Fruit fly (Drosophila melanogaster) whole organism, embryonic: ENCODE results near the gene Kdsr.

Source experiments
- CG10267 ChIP-seq: fragments of 200-800 bp; sonication (Bioruptor generic); optimal IDR thresholded peaks from 2 replicates; lab custom pipeline; 2018; ENCODE audit warnings: missing biosample characterization, mild to moderate bottlenecking, missing genetic modification characterization, moderate library complexity
- CG11456 ChIP-seq: fragments of 200-800 bp; sonication (Bioruptor generic); IDR thresholded peaks from 3 replicates; pipeline ENCODE4 v1.3.6; 2022; ENCODE audit warnings: missing biosample characterization, missing genetic modification characterization
- CG12391 ChIP-seq: fragments of 200-800 bp; sonication (Bioruptor generic); optimal IDR thresholded peaks from 3 replicates; lab custom pipeline; 2018; ENCODE audit warnings: missing biosample characterization, mild to moderate bottlenecking, missing genetic modification characterization, moderate library complexity
- CG13424 ChIP-seq: fragments of 200-800 bp; sonication (Bioruptor generic); optimal IDR thresholded peaks from 2 replicates; lab custom pipeline; 2019; ENCODE audit warnings: missing biosample characterization, mild to moderate bottlenecking, missing genetic modification characterization, moderate library complexity
- CG14710 ChIP-seq: fragments of 200-800 bp; sonication (Bioruptor generic); optimal IDR thresholded peaks from 3 replicates; lab custom pipeline; 2019; ENCODE audit warnings: missing biosample characterization, mild to moderate bottlenecking, missing genetic modification characterization, moderate library complexity
- CG1602 ChIP-seq: fragments of 200-800 bp; sonication (Bioruptor generic); optimal IDR thresholded peaks from 3 replicates; lab custom pipeline; 2016; ENCODE audit warnings: missing biosample characterization, missing genetic modification characterization
- CG1647 ChIP-seq: fragments of 200-800 bp; sonication (Bioruptor generic); optimal IDR thresholded peaks from 3 replicates; lab custom pipeline; 2016; ENCODE audit warnings: missing biosample characterization, missing genetic modification characterization
- CG17802 ChIP-seq: fragments of 200-800 bp; sonication (Bioruptor generic); optimal IDR thresholded peaks from 2 replicates; lab custom pipeline; 2018; ENCODE audit warnings: missing biosample characterization, mild to moderate bottlenecking, missing genetic modification characterization, moderate library complexity
- CG18764 ChIP-seq: fragments of 200-800 bp; sonication (Bioruptor generic); optimal IDR thresholded peaks from 3 replicates; lab custom pipeline; 2016; ENCODE audit warnings: missing biosample characterization, missing genetic modification characterization
- CG2116 ChIP-seq: fragments of 200-800 bp; sonication (Bioruptor generic); optimal IDR thresholded peaks from 3 replicates; lab custom pipeline; 2018; ENCODE audit warnings: missing biosample characterization, mild to moderate bottlenecking, missing genetic modification characterization
- CG2199 ChIP-seq: fragments of 200-800 bp; sonication (Bioruptor generic); IDR thresholded peaks from 3 replicates; pipeline ENCODE4 v1.3.6; 2022; ENCODE audit warnings: missing biosample characterization, missing genetic modification characterization
- CG32772 ChIP-seq: fragments of 200-800 bp; sonication (Bioruptor generic); IDR thresholded peaks from 2 replicates; pipeline ENCODE4 v1.3.6; 2022; ENCODE audit warnings: missing biosample characterization, missing genetic modification characterization
- CG34376 ChIP-seq: fragments of 200-800 bp; sonication (Bioruptor generic); optimal IDR thresholded peaks from 2 replicates; lab custom pipeline; 2018; ENCODE audit warnings: missing biosample characterization, mild to moderate bottlenecking, missing genetic modification characterization
- CG4730 ChIP-seq: fragments of 200-800 bp; sonication (Bioruptor generic); IDR thresholded peaks from 2 replicates; pipeline ENCODE4 v1.3.6; 2022; ENCODE audit warnings: missing biosample characterization, missing genetic modification characterization
- CG6272 ChIP-seq: fragments of 200-800 bp; sonication (Bioruptor generic); IDR thresholded peaks from 2 replicates; pipeline ENCODE4 v1.3.6; 2022; ENCODE audit warnings: missing biosample characterization, missing genetic modification characterization
- CG7839 ChIP-seq: fragments of 200-800 bp; sonication (Bioruptor generic); optimal IDR thresholded peaks from 3 replicates; lab custom pipeline; 2018; ENCODE audit warnings: missing biosample characterization, mild to moderate bottlenecking, missing genetic modification characterization, moderate library complexity
- CG8290 ChIP-seq, 3 experiments: fragments of 200-800 bp; sonication (Bioruptor generic); optimal IDR thresholded peaks; 2 replicates each; lab custom pipeline; 2016 to 2019; ENCODE audit warnings: missing biosample characterization in 3 of 3, missing genetic modification characterization in 3 of 3, mild to moderate bottlenecking in 2 of 3, moderate library complexity in 1 of 3
- CG8924 ChIP-seq: fragments of 200-800 bp; optimal IDR thresholded peaks from 3 replicates; lab custom pipeline; 2019; ENCODE audit warnings: missing biosample characterization, mild to moderate bottlenecking, missing genetic modification characterization, moderate library complexity
- CoRest ChIP-seq: fragments of 200-800 bp; sonication (Bioruptor generic); optimal IDR thresholded peaks from 3 replicates; lab custom pipeline; 2018; ENCODE audit warnings: missing biosample characterization, mild to moderate bottlenecking, missing genetic modification characterization, moderate library complexity
- D19A ChIP-seq: fragments of 200-800 bp; optimal IDR thresholded peaks from 3 replicates; lab custom pipeline; 2019; ENCODE audit warnings: missing biosample characterization, mild to moderate bottlenecking, missing genetic modification characterization, moderate library complexity
- Deaf1 ChIP-seq: fragments of 200-800 bp; optimal IDR thresholded peaks from 3 replicates; lab custom pipeline; 2019; ENCODE audit warnings: missing biosample characterization, mild to moderate bottlenecking, missing genetic modification characterization, moderate library complexity
- Ets97D ChIP-seq: fragments of 200-800 bp; sonication (Bioruptor generic); optimal IDR thresholded peaks from 3 replicates; lab custom pipeline; 2016; ENCODE audit warnings: missing biosample characterization, missing genetic modification characterization
- Kr ChIP-seq: fragments of 200-800 bp; sonication (Bioruptor generic); optimal IDR thresholded peaks from 2 replicates; lab custom pipeline; 2017; ENCODE audit warnings: missing biosample characterization, mild to moderate bottlenecking, missing genetic modification characterization
- Lim3 ChIP-seq: fragments of 200-800 bp; sonication (Bioruptor generic); IDR thresholded peaks from 2 replicates; pipeline ENCODE4 v1.3.6; 2022; ENCODE audit warnings: missing biosample characterization, missing genetic modification characterization
- Lpt ChIP-seq: fragments of >200 bp; optimal IDR thresholded peaks from 2 replicates; lab custom pipeline; 2018; ENCODE audit warnings: missing biosample characterization, missing genetic modification characterization
- NFAT ChIP-seq: fragments of 200-800 bp; sonication (Bioruptor generic); IDR thresholded peaks from 2 replicates; pipeline ENCODE4 v1.3.6; 2022; ENCODE audit warnings: missing biosample characterization, missing genetic modification characterization
- Neu2 ChIP-seq: fragments of 200-800 bp; sonication (Bioruptor generic); optimal IDR thresholded peaks from 3 replicates; lab custom pipeline; 2016; ENCODE audit warnings: missing biosample characterization, missing genetic modification characterization, borderline replicate concordance
- Nf-YB ChIP-seq: fragments of 200-800 bp; sonication (Bioruptor generic); optimal IDR thresholded peaks from 3 replicates; lab custom pipeline; 2019; ENCODE audit warnings: missing biosample characterization, mild to moderate bottlenecking, missing genetic modification characterization, moderate library complexity
- Sry-δ ChIP-seq: fragments of 200-800 bp; sonication (Bioruptor generic); optimal IDR thresholded peaks from 2 replicates; lab custom pipeline; 2016; ENCODE audit warnings: missing biosample characterization, missing genetic modification characterization
- Usf ChIP-seq: fragments of 200-800 bp; sonication (Bioruptor generic); optimal IDR thresholded peaks from 2 replicates; lab custom pipeline; 2017; ENCODE audit warnings: missing genotype, missing biosample characterization, missing genetic modification characterization
- crc ChIP-seq: fragments of 200-800 bp; sonication (Bioruptor generic); optimal IDR thresholded peaks from 2 replicates; lab custom pipeline; 2016; ENCODE audit warnings: missing biosample characterization, missing genetic modification characterization
- dati ChIP-seq: fragments of 200-800 bp; sonication (Bioruptor generic); IDR thresholded peaks from 2 replicates; pipeline ENCODE4 v1.3.6; 2022; ENCODE audit warnings: missing biosample characterization, missing genetic modification characterization
- dmrt99B ChIP-seq: fragments of 200-800 bp; sonication (Bioruptor generic); optimal IDR thresholded peaks from 2 replicates; lab custom pipeline; 2018; ENCODE audit warnings: missing biosample characterization, mild to moderate bottlenecking, missing genetic modification characterization, moderate library complexity
- emc ChIP-seq: fragments of 200-800 bp; sonication (Bioruptor generic); optimal IDR thresholded peaks from 2 replicates; lab custom pipeline; 2016; ENCODE audit warnings: missing biosample characterization, missing genetic modification characterization
- ems ChIP-seq: fragments of 200-800 bp; sonication (Bioruptor generic); optimal IDR thresholded peaks from 3 replicates; lab custom pipeline; 2016; ENCODE audit warnings: missing biosample characterization, missing genetic modification characterization
- eve ChIP-seq, 2 experiments: fragments of >200 bp; optimal IDR thresholded peaks; 2 replicates each; lab custom pipeline; 2017; ENCODE audit warnings: missing biosample characterization in 2 of 2, missing genetic modification characterization in 2 of 2
- ewg ChIP-seq: fragments of 200-800 bp; sonication (Bioruptor generic); optimal IDR thresholded peaks from 3 replicates; lab custom pipeline; 2017; ENCODE audit warnings: mild to moderate bottlenecking, missing biosample characterization, missing genetic modification reagents, missing genetic modification characterization
- gsb-n ChIP-seq: fragments of 200-800 bp; sonication (Bioruptor generic); optimal IDR thresholded peaks from 3 replicates; lab custom pipeline; 2018; ENCODE audit warnings: missing biosample characterization, mild to moderate bottlenecking, missing genetic modification characterization
- h ChIP-seq: fragments of >200 bp; optimal IDR thresholded peaks from 2 replicates; lab custom pipeline; 2017
- hb ChIP-seq: fragments of 200-800 bp; sonication (Bioruptor generic); IDR thresholded peaks from 3 replicates; pipeline ENCODE4 v1.3.6; 2022; ENCODE audit warnings: missing biosample characterization, missing genetic modification characterization; ENCODE audit not compliant: partially characterized antibody
- mld ChIP-seq: fragments of 200-800 bp; sonication (Bioruptor generic); IDR thresholded peaks from 3 replicates; pipeline ENCODE4 v1.3.6; 2022; ENCODE audit warnings: missing biosample characterization, missing genetic modification characterization; ENCODE audit not compliant: partially characterized antibody
- nmo ChIP-seq: fragments of 200-800 bp; sonication (Bioruptor generic); optimal IDR thresholded peaks from 2 replicates; lab custom pipeline; 2018; ENCODE audit warnings: missing biosample characterization, mild to moderate bottlenecking, missing genetic modification characterization, moderate library complexity
- org-1 ChIP-seq: fragments of 200-800 bp; sonication (Bioruptor generic); optimal IDR thresholded peaks from 2 replicates; lab custom pipeline; 2017; ENCODE audit warnings: missing biosample characterization, missing genetic modification characterization
- psq ChIP-seq: fragments of 200-800 bp; sonication (Bioruptor generic); optimal IDR thresholded peaks from 2 replicates; lab custom pipeline; 2017; ENCODE audit warnings: missing biosample characterization, missing genetic modification characterization
- ranshi ChIP-seq: fragments of 200-800 bp; sonication (Bioruptor generic); IDR thresholded peaks from 2 replicates; pipeline ENCODE4 v1.3.6; 2022; ENCODE audit warnings: missing biosample characterization, missing genetic modification characterization
- slp2 ChIP-seq: fragments of 200-800 bp; sonication (Bioruptor generic); optimal IDR thresholded peaks from 2 replicates; lab custom pipeline; 2016; ENCODE audit warnings: missing biosample characterization, missing genetic modification characterization
- sob ChIP-seq: fragments of 200-800 bp; sonication (Bioruptor generic); IDR thresholded peaks from 2 replicates; pipeline ENCODE4 v1.3.6; 2022; ENCODE audit warnings: missing biosample characterization, missing genetic modification characterization
- sug ChIP-seq: fragments of 200-800 bp; optimal IDR thresholded peaks from 2 replicates; lab custom pipeline; 2019; ENCODE audit warnings: missing biosample characterization, mild to moderate bottlenecking, missing genetic modification characterization, moderate library complexity
- ttk ChIP-seq: fragments of 200-800 bp; sonication (Bioruptor generic); IDR thresholded peaks from 2 replicates; pipeline ENCODE4 v2.1.2; 2022; ENCODE audit warnings: missing biosample characterization, missing genetic modification characterization
- z ChIP-seq: fragments of 200-800 bp; sonication (Bioruptor generic); IDR thresholded peaks from 3 replicates; pipeline ENCODE4 v1.3.6; 2022; ENCODE audit warnings: missing biosample characterization, missing genetic modification characterization

Gene Kdsr

dm6 chr3R:25245052-25245813 is 17.1 kb downstream of the Kdsr start, which contains the start of gene bam (continued):
- TF ChIP-seq CG17802 (tag; lab: Kevin White, UChicago) (no peak), Lim3 (GFP tag; lab: Robert Waterston, UW) (no peak), CG1647 (GFP tag; lab: Kevin White, UChicago) (no peak), CG10267 (tag; lab: Kevin White, UChicago) (peak; percentile 53), CG14710 (tag; lab: Kevin White, UChicago) (peak; percentile 45), ems (GFP tag; lab: Kevin White, UChicago) (no peak), sob (no peak), hb (GFP tag; lab: Robert Waterston, UW) (no peak), CG2116 (peak; percentile 36), CG34376 (no peak), CG2199 (GFP tag; lab: Robert Waterston, UW) (peak; percentile 59; the same call in 2 of the 3 replicates), Neu2 (no peak), CG8924 (tag; lab: Kevin White, UChicago) (peak; percentile 4), ttk (no peak), Kr (GFP tag; lab: Kevin White, UChicago) (no peak), h (no peak), z (GFP tag; lab: Robert Waterston, UW) (no peak), ranshi (GFP tag; lab: Robert Waterston, UW) (no peak), slp2 (GFP tag; lab: Kevin White, UChicago) (no peak), dati (GFP tag; lab: Robert Waterston, UW) (no peak), org-1 (GFP tag; lab: Kevin White, UChicago) (no peak), CG18764 (GFP tag; lab: Kevin White, UChicago) (no peak), Lpt (GFP tag; lab: Kevin White, UChicago) (no peak), CG4730 (GFP tag; lab: Robert Waterston, UW) (no peak), Ets97D (peak; percentile 69), crc (GFP tag; lab: Kevin White, UChicago) (no peak), Sry-δ (GFP tag; lab: Kevin White, UChicago) (no peak), mld (GFP tag; lab: Robert Waterston, UW) (no peak), CG6272 (GFP tag; lab: Robert Waterston, UW) (no peak), psq (GFP tag; lab: Kevin White, UChicago) (no peak), CG1602 (GFP tag; lab: Kevin White, UChicago) (no peak), CG11456 (GFP tag; lab: Robert Waterston, UW) (no peak), sug (tag; lab: Kevin White, UChicago) (peak; percentile 46), D19A (tag; lab: Kevin White, UChicago) (no peak), eve (GFP tag; optimal IDR thresholded peaks at IDR 0.05; lab: Kevin White, UChicago) (no peak), NFAT (GFP tag; lab: Robert Waterston, UW) (no peak), CG32772 (no peak), Usf (GFP tag; lab: Kevin White, UChicago) (no peak), CG8290 (GFP tag; optimal IDR thresholded peaks at IDR 0.05; lab: Kevin White, UChicago) (peak; percentile 43), CG8290 (tag; optimal IDR thresholded peaks at IDR 0.05; lab: Kevin White, UChicago) (no peak), Nf-YB (GFP tag; lab: Kevin White, UChicago) (no peak), CoRest (tag; lab: Kevin White, UChicago) (peak; percentile 64), CG7839 (tag; lab: Kevin White, UChicago) (no peak), CG12391 (peak; percentile 33), CG13424 (tag; lab: Kevin White, UChicago) (peak; percentile 7), dmrt99B (tag; lab: Kevin White, UChicago) (no peak), ewg (GFP tag; lab: Kevin White, UChicago) (no peak), nmo (peak; percentile 40), emc (GFP tag; lab: Kevin White, UChicago) (no peak), Deaf1 (tag; lab: Kevin White, UChicago) (no peak), gsb-n (tag; lab: Kevin White, UChicago) (peak; percentile 10)
